Worm (Caenorhabditis elegans): ENCODE results near the gene ZK792.7.

ZK792.7 gene

DNA sequence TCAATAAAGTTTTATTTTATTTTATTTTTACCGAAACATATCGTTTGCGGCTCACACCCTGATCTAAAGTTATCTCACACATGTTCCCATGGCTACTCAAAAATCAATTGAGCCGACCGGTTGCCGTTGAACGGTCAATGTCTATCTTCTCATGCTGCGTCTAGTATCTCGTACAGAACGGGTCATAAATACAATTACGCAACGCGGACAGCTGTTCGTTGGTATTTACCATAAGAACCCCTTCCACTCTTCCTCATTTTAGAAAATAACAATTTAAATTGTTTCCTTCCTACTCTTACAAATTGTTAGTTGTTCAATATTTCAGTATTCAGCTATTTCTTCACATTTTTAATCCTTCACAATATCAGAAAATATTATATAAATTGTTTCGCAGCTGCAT lies 49.6 kb downstream of the ZK792.7 start:
- TF ChIP-seq ama-1 (optimal IDR thresholded peaks at IDR 0.05): no peak

DNA sequence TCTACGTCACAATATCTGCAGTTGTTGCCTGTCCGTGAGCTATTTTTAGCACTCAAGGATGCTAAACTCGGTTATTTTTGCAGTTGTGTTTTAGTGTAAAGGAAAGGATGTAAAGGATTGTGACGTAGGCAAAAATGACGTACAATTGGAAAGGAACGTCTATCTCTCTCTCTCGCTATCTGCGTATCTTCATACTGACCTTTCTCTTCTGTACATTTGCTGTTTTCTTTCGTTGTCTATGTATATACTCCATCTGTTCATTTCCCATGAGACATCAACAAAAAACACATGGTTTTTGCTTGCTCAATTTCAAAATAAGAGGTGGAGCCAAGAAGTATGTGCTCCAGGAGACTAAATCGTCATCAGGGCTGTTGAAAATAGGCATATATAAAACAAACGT lies 50.0 kb downstream of the ZK792.7 start:
- TF ChIP-seq lin-39 (tag; optimal IDR thresholded peaks at IDR 0.05) (no peak), alr-1 (tag; optimal IDR thresholded peaks at IDR 0.05) (no peak), unc-55 (GFP tag; optimal IDR thresholded peaks at IDR 0.05) (peak; percentile 9), ceh-82 (tag; optimal IDR thresholded peaks at IDR 0.05) (no peak), nhr-129 (tag; optimal IDR thresholded peaks at IDR 0.05) (peak; percentile 30), sma-9 (GFP tag; optimal IDR thresholded peaks at IDR 0.05) (peak; percentile 64), sma-9 (tag; optimal IDR thresholded peaks at IDR 0.05) (no peak)

DNA sequence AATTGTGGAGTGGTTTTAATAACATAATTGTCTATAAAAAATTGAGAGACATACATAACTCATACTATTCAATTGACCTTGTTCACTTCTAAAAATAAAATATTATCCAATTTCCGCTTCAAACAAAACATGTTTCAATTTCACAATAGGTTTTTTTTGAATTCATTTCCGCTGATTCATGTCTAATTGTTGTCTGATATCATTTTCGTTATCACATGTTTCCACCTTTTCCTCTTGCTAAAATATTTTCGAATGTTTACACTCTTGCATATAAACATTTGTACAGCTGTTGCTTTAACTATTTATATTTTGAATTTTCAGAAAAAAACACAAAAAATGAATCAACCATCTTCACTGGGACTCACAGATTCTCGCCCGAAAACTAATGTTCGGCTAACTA lies 51.1 kb downstream of the ZK792.7 start, which contains the start of gene gem-4:
Gene gem-4 (plus strand): TSS at position 301 of the 400 bp plus-strand sequence.
- TF ChIP-seq snpc-4 (tag; optimal IDR thresholded peaks at IDR 0.05): no peak
- peak; percentile 44 for TF ChIP-seq fos-1 (tag; optimal IDR thresholded peaks at IDR 0.05)
